Worm (Caenorhabditis elegans) whole organism, young adult: ENCODE results near the gene Y5H2A.1.

ENCODE experiments used
- F22D6.2 ChIP-seq: sonication (generic microtip); optimal IDR thresholded peaks from 2 replicates; lab custom pipeline; 2016; ENCODE audit warnings: mild to moderate bottlenecking, missing genetic modification characterization, missing compliant biosample characterization
- F55B11.4 ChIP-seq: sonication (generic microtip); optimal IDR thresholded peaks from 2 replicates; lab custom pipeline; 2016; ENCODE audit warnings: missing compliant biosample characterization, missing genetic modification characterization, borderline replicate concordance; ENCODE audit not compliant: insufficient read depth
- T07F8.4 ChIP-seq: sonication (generic microtip); optimal IDR thresholded peaks from 2 replicates; lab custom pipeline; 2016; ENCODE audit warnings: mild to moderate bottlenecking, missing genetic modification characterization, moderate library complexity, missing compliant biosample characterization
- akir-1 ChIP-seq: fragments of 200-800 bp; sonication (Bioruptor generic); optimal IDR thresholded peaks from 2 replicates; lab custom pipeline; 2018; ENCODE audit warnings: mild to moderate bottlenecking, missing genetic modification characterization, moderate library complexity, missing compliant biosample characterization
- aptf-2 ChIP-seq: fragments of 200-800 bp; sonication (Bioruptor generic); conservative IDR thresholded peaks from 2 replicates; pipeline ENCODE4 v1.3.6; 2022; ENCODE audit warnings: missing genetic modification reagents, missing genetic modification characterization, missing compliant biosample characterization
- attf-5 ChIP-seq: fragments of 200-800 bp; sonication (Bioruptor generic); optimal IDR thresholded peaks from 2 replicates; lab custom pipeline; 2018; ENCODE audit warnings: mild to moderate bottlenecking, missing genetic modification characterization, missing compliant biosample characterization
- ccch-3 ChIP-seq: fragments of 200-800 bp; sonication (Bioruptor generic); optimal IDR thresholded peaks from 2 replicates; lab custom pipeline; 2018; ENCODE audit warnings: mild to moderate bottlenecking, missing genetic modification characterization, missing compliant biosample characterization
- cebp-1 ChIP-seq, 2 experiments: fragments of 200-800 bp in 1 of 2; sonication (Bioruptor generic) in 1 of 2; sonication (generic microtip) in 1 of 2; IDR thresholded peaks in 1 of 2; optimal IDR thresholded peaks in 1 of 2; 2 replicates each; pipeline versions ENCODE4 v1.3.6 to Lab custom; 2017 to 2022; ENCODE audit warnings: missing compliant biosample characterization in 2 of 2, missing genetic modification characterization in 2 of 2, mild to moderate bottlenecking in 1 of 2, missing genetic modification reagents in 1 of 2, moderate library complexity in 1 of 2
- cebp-2 ChIP-seq: fragments of 200-800 bp; sonication (Bioruptor generic); IDR thresholded peaks from 2 replicates; pipeline ENCODE4 v1.3.6; 2022; ENCODE audit warnings: missing genetic modification characterization, missing compliant biosample characterization
- ceh-100 ChIP-seq: fragments of 200-800 bp; sonication (Bioruptor generic); IDR thresholded peaks from 2 replicates; pipeline ENCODE4 v1.3.6; 2022; ENCODE audit warnings: missing genetic modification reagents, missing genetic modification characterization, missing compliant biosample characterization
- ceh-27 ChIP-seq: fragments of 200-800 bp; sonication (Bioruptor generic); optimal IDR thresholded peaks from 2 replicates; lab custom pipeline; 2018; ENCODE audit warnings: mild to moderate bottlenecking, missing genetic modification characterization, moderate library complexity, missing compliant biosample characterization
- ceh-40 ChIP-seq: fragments of 200-800 bp; sonication (Bioruptor generic); IDR thresholded peaks from 2 replicates; pipeline ENCODE4 v1.3.6; 2022; ENCODE audit warnings: missing genetic modification characterization, missing compliant biosample characterization
- ceh-58 ChIP-seq: fragments of 200-800 bp; sonication (Bioruptor generic); IDR thresholded peaks from 2 replicates; pipeline ENCODE4 v1.3.6; 2022; ENCODE audit warnings: missing genetic modification characterization, missing compliant biosample characterization
- ceh-91 ChIP-seq: fragments of 200-800 bp; sonication (Bioruptor generic); IDR thresholded peaks from 2 replicates; pipeline ENCODE4 v1.3.6; 2022; ENCODE audit warnings: missing genetic modification reagents, missing genetic modification characterization, missing compliant biosample characterization
- chd-7 ChIP-seq: sonication (generic microtip); optimal IDR thresholded peaks from 2 replicates; lab custom pipeline; 2016; ENCODE audit warnings: mild to moderate bottlenecking, missing genetic modification characterization, moderate library complexity, missing compliant biosample characterization
- die-1 ChIP-seq: sonication (generic microtip); optimal IDR thresholded peaks from 2 replicates; lab custom pipeline; 2016; ENCODE audit warnings: missing genotype, mild to moderate bottlenecking, missing genetic modification characterization, missing compliant biosample characterization
- egl-18 ChIP-seq: fragments of 200-800 bp; sonication (Bioruptor generic); IDR thresholded peaks from 2 replicates; pipeline ENCODE4 v1.3.6; 2022; ENCODE audit warnings: missing genetic modification reagents, missing genetic modification characterization, missing compliant biosample characterization
- egrh-3 ChIP-seq: fragments of 200-800 bp; sonication (Bioruptor generic); IDR thresholded peaks from 2 replicates; pipeline ENCODE4 v1.3.6; 2022; ENCODE audit warnings: missing genetic modification reagents, missing genetic modification characterization, missing compliant biosample characterization
- ekl-4 ChIP-seq: fragments of 200-800 bp; sonication (Bioruptor generic); IDR thresholded peaks from 2 replicates; pipeline ENCODE4 v1.3.6; 2022; ENCODE audit warnings: missing genetic modification reagents, missing genetic modification characterization, missing compliant biosample characterization
- ets-4 ChIP-seq: fragments of 200-800 bp; sonication (Bioruptor generic); optimal IDR thresholded peaks from 2 replicates; lab custom pipeline; 2018; ENCODE audit warnings: mild to moderate bottlenecking, missing genetic modification characterization, missing compliant biosample characterization
- fkh-3 ChIP-seq: sonication (generic microtip); optimal IDR thresholded peaks from 2 replicates; lab custom pipeline; 2016; ENCODE audit warnings: mild to moderate bottlenecking, missing genetic modification characterization, missing compliant biosample characterization
- hmg-1.2 ChIP-seq: fragments of 200-800 bp; sonication (Bioruptor generic); IDR thresholded peaks from 2 replicates; pipeline ENCODE4 v1.3.6; 2022; ENCODE audit warnings: missing genetic modification reagents, missing genetic modification characterization, missing compliant biosample characterization
- let-526 ChIP-seq: fragments of 200-800 bp; sonication (Bioruptor generic); IDR thresholded peaks from 2 replicates; pipeline ENCODE4 v1.3.6; 2022; ENCODE audit warnings: missing genetic modification reagents, missing genetic modification characterization, missing compliant biosample characterization
- lir-1 ChIP-seq: fragments of 200-800 bp; sonication (Bioruptor generic); conservative IDR thresholded peaks from 2 replicates; pipeline ENCODE4 v1.3.6; 2022; ENCODE audit warnings: missing genetic modification reagents, missing genetic modification characterization, missing compliant biosample characterization
- madf-10 ChIP-seq: sonication (generic microtip); optimal IDR thresholded peaks from 2 replicates; lab custom pipeline; 2016; ENCODE audit warnings: mild to moderate bottlenecking, missing genetic modification characterization, missing compliant biosample characterization
- mel-28 ChIP-seq: sonication (generic microtip); optimal IDR thresholded peaks from 2 replicates; lab custom pipeline; 2016; ENCODE audit warnings: borderline replicate concordance, mild to moderate bottlenecking, missing genetic modification characterization, missing compliant biosample characterization
- mxl-1 ChIP-seq: sonication (generic microtip); optimal IDR thresholded peaks from 2 replicates; lab custom pipeline; 2016; ENCODE audit warnings: missing genetic modification characterization, missing compliant biosample characterization
- nfya-1 ChIP-seq: sonication (generic microtip); optimal IDR thresholded peaks from 2 replicates; lab custom pipeline; 2017; ENCODE audit warnings: antibody characterized with exemption, missing compliant biosample characterization, missing genetic modification characterization, borderline replicate concordance; ENCODE audit not compliant: insufficient read depth
- nfya-2 ChIP-seq: fragments of 200-800 bp; sonication (Bioruptor generic); IDR thresholded peaks from 2 replicates; pipeline ENCODE4 v1.3.6; 2022; ENCODE audit warnings: missing genetic modification reagents, missing genetic modification characterization, missing compliant biosample characterization
- nhr-27 ChIP-seq: fragments of 200-800 bp; sonication (Bioruptor generic); optimal IDR thresholded peaks from 2 replicates; lab custom pipeline; 2018; ENCODE audit warnings: mild to moderate bottlenecking, missing genetic modification characterization, moderate library complexity, missing compliant biosample characterization
- nhr-80 ChIP-seq: sonication (generic microtip); optimal IDR thresholded peaks from 2 replicates; lab custom pipeline; 2016; ENCODE audit warnings: missing genetic modification characterization, missing compliant biosample characterization
- pha-4 ChIP-seq: fragments of 150-350 bp; sonication (generic microtip); optimal IDR thresholded peaks from 2 replicates; lab custom pipeline; 2014; ENCODE audit warnings: missing biosample characterization, missing genetic modification reagents, missing genetic modification characterization
- somi-1 ChIP-seq: fragments of 200-800 bp; sonication (Bioruptor generic); optimal IDR thresholded peaks from 2 replicates; lab custom pipeline; 2018; ENCODE audit warnings: mild to moderate bottlenecking, missing genetic modification characterization, missing compliant biosample characterization
- unc-62 ChIP-seq: fragments of 150-350 bp; optimal IDR thresholded peaks from 2 replicates; lab custom pipeline; 2014; ENCODE audit warnings: missing biosample characterization, missing genetic modification reagents, missing genetic modification characterization
- ztf-28 ChIP-seq: fragments of 200-800 bp; sonication (Bioruptor generic); IDR thresholded peaks from 2 replicates; pipeline ENCODE4 v1.3.6; 2022; ENCODE audit warnings: missing genetic modification reagents, missing genetic modification characterization, missing compliant biosample characterization
- ztf-3 ChIP-seq: fragments of 200-800 bp; sonication (Bioruptor generic); optimal IDR thresholded peaks from 2 replicates; lab custom pipeline; 2018; ENCODE audit warnings: mild to moderate bottlenecking, missing genetic modification characterization, missing compliant biosample characterization

Gene Y5H2A.1

DNA sequence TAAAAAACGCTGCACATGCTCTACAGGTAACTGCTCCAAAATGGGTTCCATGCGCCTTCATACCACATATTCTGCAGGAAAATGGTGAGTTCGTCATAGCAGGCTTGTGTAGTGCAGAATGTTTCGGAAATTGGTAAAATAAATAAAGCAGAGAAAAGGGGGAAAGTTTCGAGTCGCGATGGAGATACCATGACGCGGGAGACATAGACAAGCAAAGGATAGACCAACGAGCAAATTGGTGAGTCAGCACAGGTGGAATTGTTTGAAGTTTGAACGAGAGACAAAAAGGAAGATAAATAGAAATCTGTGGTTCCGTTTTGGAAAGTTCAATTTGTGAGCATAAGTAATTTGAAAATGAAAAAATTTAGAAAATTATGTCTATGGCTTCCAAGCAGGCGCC, 18.7 kb upstream of the Y5H2A.1 start, which contains the start of gene nhr-225 (continued):
- TF ChIP-seq mxl-1: no peak
- no peak for TF ChIP-seq cebp-2
- TF ChIP-seq let-526 (GFP tag; lab: Robert Waterston, UW): no peak
- no peak for TF ChIP-seq somi-1 (GFP tag; lab: Kevin White, UChicago)
- TF ChIP-seq nhr-80 (tag; lab: Kevin White, UChicago): no peak

DNA sequence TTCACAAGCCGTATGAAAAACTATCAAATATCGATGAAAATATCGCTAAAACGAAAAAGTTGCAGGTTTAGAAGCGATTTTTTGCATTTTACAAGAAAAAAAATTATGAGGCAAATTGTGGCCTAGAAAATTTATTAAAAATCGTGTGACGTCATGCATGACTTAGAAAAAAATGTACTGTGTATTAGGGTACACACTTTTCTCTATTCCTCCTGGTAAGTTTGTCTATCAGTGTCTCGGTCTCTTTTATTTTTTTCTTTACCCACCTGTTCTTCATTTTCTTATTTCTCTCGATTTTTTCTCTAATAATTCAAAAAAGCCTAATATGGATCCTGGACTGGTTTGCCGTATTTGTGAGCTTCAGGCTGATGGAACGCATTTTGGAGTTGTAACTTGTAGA, 13.5 kb upstream of the Y5H2A.1 start, which contains the start of gene nhr-227:
Gene nhr-227 (plus strand): TSS at position 326 of the 400 bp plus-strand sequence.
- TF ChIP-seq madf-10 (tag; lab: Kevin White, UChicago): no peak
- TF ChIP-seq T07F8.4 (tag; lab: Kevin White, UChicago): no peak
- no peak for TF ChIP-seq ceh-27 (GFP tag; lab: Kevin White, UChicago)
- TF ChIP-seq ceh-91 (GFP tag; lab: Robert Waterston, UW): no peak

DNA sequence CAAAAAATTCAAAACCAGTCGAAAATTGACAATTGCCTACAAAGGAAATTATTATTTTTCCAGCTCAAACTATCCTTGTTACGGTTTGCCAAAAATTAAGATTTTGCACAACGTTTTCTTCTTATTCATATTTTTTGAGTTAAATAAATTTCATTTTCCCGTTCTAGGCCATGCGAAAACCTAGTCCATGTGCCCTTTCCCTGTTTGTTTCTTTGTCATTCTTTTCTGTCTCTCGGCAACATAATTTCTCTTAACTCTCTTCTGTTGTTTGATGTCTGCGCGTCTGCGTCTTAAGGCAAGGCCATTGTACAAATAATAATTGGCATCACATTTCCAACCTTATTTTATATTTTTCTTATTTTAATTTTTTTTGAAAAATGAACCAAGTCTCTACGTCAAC, 9.8 kb upstream of the Y5H2A.1 start, which contains the start of gene nhr-228:
Gene nhr-228 (plus strand): TSS at position 261 of the 400 bp plus-strand sequence.
- TF ChIP-seq chd-7 (tag; lab: Kevin White, UChicago) (no peak), egrh-3 (GFP tag; lab: Robert Waterston, UW) (no peak), nhr-80 (tag; lab: Kevin White, UChicago) (peak; percentile 68), attf-5 (GFP tag; lab: Kevin White, UChicago) (peak; percentile 66), F22D6.2 (no peak), ceh-27 (GFP tag; lab: Kevin White, UChicago) (no peak), ceh-40 (no peak), ekl-4 (GFP tag; lab: Robert Waterston, UW) (no peak), lir-1 (GFP tag; lab: Robert Waterston, UW) (no peak), egl-18 (GFP tag; lab: Robert Waterston, UW) (no peak), nfya-1 (no peak), F55B11.4 (tag; lab: Kevin White, UChicago) (no peak), ccch-3 (GFP tag; lab: Kevin White, UChicago) (no peak), mel-28 (tag; lab: Kevin White, UChicago) (no peak), ztf-28 (no peak), ets-4 (GFP tag; lab: Kevin White, UChicago) (no peak), aptf-2 (GFP tag; lab: Robert Waterston, UW) (no peak), ztf-3 (no peak), unc-62 (GFP tag; lab: Kevin White, UChicago) (no peak), ceh-100 (GFP tag; lab: Robert Waterston, UW) (no peak), nhr-27 (tag; lab: Kevin White, UChicago) (no peak), akir-1 (GFP tag; lab: Kevin White, UChicago) (no peak), pha-4 (tag; lab: Kevin White, UChicago) (no peak), cebp-1 (GFP tag; IDR thresholded peaks at IDR 0.05; lab: Robert Waterston, UW) (no peak), cebp-1 (tag; optimal IDR thresholded peaks at IDR 0.05; lab: Kevin White, UChicago) (peak; percentile 35), die-1 (tag; lab: Kevin White, UChicago) (no peak), ceh-58 (GFP tag; lab: Robert Waterston, UW) (no peak), hmg-1.2 (GFP tag; lab: Robert Waterston, UW) (peak; percentile 70; the same call in 1 of the 2 replicates), nfya-2 (GFP tag; lab: Robert Waterston, UW) (no peak), fkh-3 (tag; lab: Kevin White, UChicago) (no peak)
